Fruit fly (Drosophila melanogaster) S2 (cell line): ENCODE measurements around the gene CG6659.

ENCODE experiments used
- CG8478 ChIP-seq: fragments of >200 bp; optimal IDR thresholded peaks from 2 replicates; lab custom pipeline; 2018
- CTCF ChIP-seq, 2 experiments: fragments of >200 bp; optimal IDR thresholded peaks; 2 replicates each; lab custom pipeline; 2018

dm6 chrX:18703875-18704274 lies 46.8 kb upstream of the CG6659 start:
- TF ChIP-seq CTCF (optimal IDR thresholded peaks at IDR 0.05; lab: Kevin White, UChicago) (peak; percentile 90 to 92), CG8478 (lab: Kevin White, UChicago) (no peak)
